Worm (Caenorhabditis elegans) whole organism, L2 larva: Measurements from ENCODE around the gene mdt-15.

ENCODE experiments used
- C34F6.9 ChIP-seq: fragments of 150-350 bp; optimal IDR thresholded peaks from 2 replicates; lab custom pipeline; 2014; ENCODE audit warnings: missing biosample characterization, missing genetic modification characterization
- F13H6.1 ChIP-seq: sonication (generic microtip); optimal IDR thresholded peaks from 2 replicates; lab custom pipeline; 2016; ENCODE audit warnings: missing genetic modification characterization, missing compliant biosample characterization
- Y55F3AM.14 ChIP-seq: fragments of 200-800 bp; sonication (Bioruptor generic); optimal IDR thresholded peaks from 2 replicates; lab custom pipeline; 2018; ENCODE audit warnings: mild to moderate bottlenecking, missing genetic modification characterization, missing compliant biosample characterization
- alr-1 ChIP-seq: fragments of 150-350 bp; optimal IDR thresholded peaks from 2 replicates; lab custom pipeline; 2014; ENCODE audit warnings: missing biosample characterization, missing genetic modification characterization
- aly-2 ChIP-seq: fragments of 150-350 bp; optimal IDR thresholded peaks from 2 replicates; lab custom pipeline; 2014; ENCODE audit warnings: missing biosample characterization, missing genetic modification characterization
- ama-1 ChIP-seq: fragments of 150-350 bp; optimal IDR thresholded peaks from 2 replicates; lab custom pipeline; 2018; ENCODE audit warnings: inconsistent platforms
- blmp-1 ChIP-seq: sonication (generic microtip); optimal IDR thresholded peaks from 2 replicates; lab custom pipeline; 2017; ENCODE audit warnings: missing genetic modification characterization, mild to moderate bottlenecking, missing compliant biosample characterization, antibody characterized with exemption, moderate library complexity; ENCODE audit not compliant: insufficient read depth
- ceh-16 ChIP-seq: fragments of 150-350 bp; optimal IDR thresholded peaks from 2 replicates; lab custom pipeline; 2014; ENCODE audit warnings: missing biosample characterization, missing genetic modification characterization
- ceh-82 ChIP-seq: fragments of 150-350 bp; optimal IDR thresholded peaks from 2 replicates; lab custom pipeline; 2014; ENCODE audit warnings: missing biosample characterization, missing genetic modification characterization
- crh-2 ChIP-seq: sonication (generic microtip); optimal IDR thresholded peaks from 2 replicates; lab custom pipeline; 2017; ENCODE audit warnings: missing biosample characterization, missing genetic modification characterization
- dmd-4 ChIP-seq: sonication (generic microtip); optimal IDR thresholded peaks from 2 replicates; lab custom pipeline; 2017; ENCODE audit warnings: missing biosample characterization, missing genetic modification characterization
- egl-27 ChIP-seq: sonication (generic microtip); optimal IDR thresholded peaks from 3 replicates; lab custom pipeline; 2017; ENCODE audit warnings: missing biosample characterization, missing genetic modification reagents, missing genetic modification characterization
- elt-1 ChIP-seq: fragments of 150-350 bp; optimal IDR thresholded peaks from 2 replicates; lab custom pipeline; 2014; ENCODE audit warnings: missing biosample characterization, missing genetic modification characterization
- elt-3 ChIP-seq: sonication (generic microtip); optimal IDR thresholded peaks from 2 replicates; lab custom pipeline; 2017; ENCODE audit warnings: missing biosample characterization, missing genetic modification characterization
- fos-1 ChIP-seq: fragments of 150-350 bp; optimal IDR thresholded peaks from 2 replicates; lab custom pipeline; 2014; ENCODE audit warnings: missing biosample characterization, missing genetic modification characterization
- gmeb-1 ChIP-seq: fragments of 150-350 bp; optimal IDR thresholded peaks from 2 replicates; lab custom pipeline; 2014; ENCODE audit warnings: missing biosample characterization, missing genetic modification characterization
- lin-13 ChIP-seq: fragments of 150-350 bp; optimal IDR thresholded peaks from 2 replicates; lab custom pipeline; 2014; ENCODE audit warnings: missing biosample characterization, missing genetic modification reagents, missing genetic modification characterization
- lsy-2 ChIP-seq, 2 experiments: fragments of 150-350 bp in 1 of 2; sonication (generic microtip) in 1 of 2; optimal IDR thresholded peaks; 2 replicates each; lab custom pipeline; 2014 to 2017; ENCODE audit warnings: missing biosample characterization in 2 of 2, missing genetic modification characterization in 2 of 2
- mab-5 ChIP-seq: fragments of 150-350 bp; optimal IDR thresholded peaks from 2 replicates; lab custom pipeline; 2014; ENCODE audit warnings: missing biosample characterization, missing genetic modification characterization
- mbf-1 ChIP-seq: sonication (generic microtip); optimal IDR thresholded peaks from 2 replicates; lab custom pipeline; 2017; ENCODE audit warnings: missing biosample characterization, missing genetic modification characterization
- mdl-1 ChIP-seq, 2 experiments: fragments of 150-350 bp in 1 of 2; sonication (generic microtip) in 1 of 2; optimal IDR thresholded peaks; 2 replicates each; lab custom pipeline; 2017; ENCODE audit warnings: missing biosample characterization in 2 of 2, missing genetic modification characterization in 2 of 2
- nhr-10 ChIP-seq: sonication (generic microtip); optimal IDR thresholded peaks from 2 replicates; lab custom pipeline; 2017; ENCODE audit warnings: missing biosample characterization, missing genetic modification characterization
- nhr-11 ChIP-seq: fragments of 150-350 bp; optimal IDR thresholded peaks from 2 replicates; lab custom pipeline; 2014; ENCODE audit warnings: missing biosample characterization, missing genetic modification characterization
- nhr-129 ChIP-seq: fragments of 150-350 bp; optimal IDR thresholded peaks from 2 replicates; lab custom pipeline; 2014; ENCODE audit warnings: missing biosample characterization, missing genetic modification characterization
- nhr-21 ChIP-seq: fragments of 150-350 bp; optimal IDR thresholded peaks from 2 replicates; lab custom pipeline; 2014; ENCODE audit warnings: missing biosample characterization, missing genetic modification characterization
- nhr-23 ChIP-seq: fragments of 150-350 bp; optimal IDR thresholded peaks from 2 replicates; lab custom pipeline; 2014; ENCODE audit warnings: missing biosample characterization, missing genetic modification reagents, missing genetic modification characterization
- nhr-237 ChIP-seq: fragments of 150-350 bp; optimal IDR thresholded peaks from 2 replicates; lab custom pipeline; 2014; ENCODE audit warnings: missing biosample characterization, missing genetic modification characterization
- nhr-25 ChIP-seq: fragments of 150-350 bp; sonication (generic microtip); optimal IDR thresholded peaks from 3 replicates; lab custom pipeline; 2014; ENCODE audit warnings: missing biosample characterization, missing genetic modification characterization
- nhr-77 ChIP-seq: fragments of 150-350 bp; optimal IDR thresholded peaks from 2 replicates; lab custom pipeline; 2014; ENCODE audit warnings: missing biosample characterization, missing genetic modification characterization
- peb-1 ChIP-seq: fragments of 150-350 bp; optimal IDR thresholded peaks from 2 replicates; lab custom pipeline; 2014; ENCODE audit warnings: missing biosample characterization, missing genetic modification characterization
- skn-1 ChIP-seq: sonication (generic microtip); optimal IDR thresholded peaks from 2 replicates; lab custom pipeline; 2017; ENCODE audit warnings: missing biosample characterization, missing genetic modification characterization
- sma-3 ChIP-seq: sonication (generic microtip); optimal IDR thresholded peaks from 2 replicates; lab custom pipeline; 2016; ENCODE audit warnings: missing genetic modification reagents, missing genetic modification characterization, missing compliant biosample characterization
- snpc-4 ChIP-seq: fragments of 150-350 bp; optimal IDR thresholded peaks from 2 replicates; lab custom pipeline; 2014; ENCODE audit warnings: missing biosample characterization, missing genetic modification characterization
- unc-55 ChIP-seq: fragments of 150-350 bp; sonication (generic microtip); optimal IDR thresholded peaks from 3 replicates; lab custom pipeline; 2014; ENCODE audit warnings: missing biosample characterization, missing genetic modification reagents, missing genetic modification characterization
- unc-62 ChIP-seq: fragments of 150-350 bp; optimal IDR thresholded peaks from 2 replicates; lab custom pipeline; 2014; ENCODE audit warnings: missing biosample characterization, missing genetic modification reagents, missing genetic modification characterization
- zag-1 ChIP-seq: fragments of 150-350 bp; optimal IDR thresholded peaks from 2 replicates; lab custom pipeline; 2014; ENCODE audit warnings: missing biosample characterization, missing genetic modification characterization
- ztf-1 ChIP-seq: fragments of 200-800 bp; sonication (Bioruptor generic); conservative IDR thresholded peaks from 2 replicates; pipeline ENCODE4 v1.3.6; 2022; ENCODE audit warnings: missing genetic modification characterization, missing compliant biosample characterization
- ztf-11 ChIP-seq: sonication (generic microtip); optimal IDR thresholded peaks from 2 replicates; lab custom pipeline; 2017; ENCODE audit warnings: missing biosample characterization, missing genetic modification characterization

mdt-15 gene

ce11 chrIII:5876867-5877641 lies 43.5 kb upstream of the mdt-15 start:
- TF ChIP-seq fos-1 (tag; lab: Kevin White, UChicago) (no peak), unc-62 (GFP tag; lab: Kevin White, UChicago) (no peak), nhr-25 (tag; lab: Kevin White, UChicago) (no peak), ztf-11 (tag; lab: Kevin White, UChicago) (no peak), mdl-1 (tag; optimal IDR thresholded peaks at IDR 0.05; lab: Kevin White, UChicago) (peak in 1 of 2 experiments; percentile 5), nhr-237 (tag; lab: Kevin White, UChicago) (no peak), ztf-1 (GFP tag; lab: Robert Waterston, UW) (no peak), sma-3 (GFP tag; lab: Kevin White, UChicago) (peak; percentile 35), aly-2 (tag; lab: Kevin White, UChicago) (no peak), elt-3 (tag; lab: Kevin White, UChicago) (no peak), peb-1 (tag; lab: Kevin White, UChicago) (no peak), mab-5 (no peak), egl-27 (tag; lab: Kevin White, UChicago) (no peak), ceh-16 (no peak), nhr-21 (tag; lab: Kevin White, UChicago) (peak; percentile 52), lsy-2 (tag; optimal IDR thresholded peaks at IDR 0.05; lab: Kevin White, UChicago) (peak in 1 of 2 experiments; percentile 21), mbf-1 (tag; lab: Kevin White, UChicago) (no peak), gmeb-1 (tag; lab: Kevin White, UChicago) (peak; percentile 21), snpc-4 (no peak), crh-2 (tag; lab: Kevin White, UChicago) (peak; percentile 42), Y55F3AM.14 (no peak)

DNA sequence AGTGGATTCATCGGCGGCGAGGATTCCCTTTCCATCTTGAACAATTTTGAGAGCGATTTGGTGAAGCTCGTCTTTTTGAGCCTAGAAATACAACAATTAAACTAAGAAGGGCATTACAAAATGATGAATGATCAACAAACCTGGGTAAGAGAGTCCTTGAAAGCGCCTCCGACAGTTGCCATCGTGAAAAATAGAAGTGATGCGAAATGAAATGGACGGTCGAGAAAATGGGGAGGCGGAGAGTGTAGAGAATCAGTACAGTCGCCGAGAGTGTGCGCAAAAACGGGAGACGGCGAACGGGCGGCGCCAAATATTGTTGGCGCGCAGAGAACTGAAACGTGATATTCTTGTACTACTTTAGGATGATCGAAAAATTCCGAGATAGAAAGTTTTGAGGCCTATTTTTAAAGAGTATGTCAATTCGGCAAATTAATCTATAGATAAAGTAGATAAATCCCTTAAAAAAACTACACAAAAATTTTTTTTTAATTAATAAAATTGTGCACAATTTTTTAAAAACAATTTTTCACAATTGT lies 42.7 kb upstream of the mdt-15 start, which contains the start of gene aldo-2:
Gene aldo-2, minus strand, starts transcription at position 486 of the 536 bp plus-strand sequence.
- TF ChIP-seq skn-1 (tag; lab: Kevin White, UChicago) (no peak), nhr-77 (tag; lab: Kevin White, UChicago) (no peak), zag-1 (tag; lab: Kevin White, UChicago) (no peak), egl-27 (tag; lab: Kevin White, UChicago) (no peak), sma-3 (GFP tag; lab: Kevin White, UChicago) (peak; percentile 8), crh-2 (tag; lab: Kevin White, UChicago) (no peak), nhr-10 (tag; lab: Kevin White, UChicago) (no peak), fos-1 (tag; lab: Kevin White, UChicago) (peak; percentile 3), F13H6.1 (tag; lab: Kevin White, UChicago) (peak; percentile 15), elt-1 (tag; lab: Kevin White, UChicago) (no peak), nhr-11 (tag; lab: Kevin White, UChicago) (no peak), ztf-1 (GFP tag; lab: Robert Waterston, UW) (no peak), ama-1 (lab: Kevin White, UChicago) (peak; percentile 86), nhr-25 (tag; lab: Kevin White, UChicago) (peak; percentile 37), gmeb-1 (tag; lab: Kevin White, UChicago) (peak; percentile 23), ceh-82 (no peak), C34F6.9 (tag; lab: Kevin White, UChicago) (no peak), ceh-16 (peak; percentile 9), blmp-1 (tag; lab: Kevin White, UChicago) (peak; percentile 6), dmd-4 (no peak), aly-2 (tag; lab: Kevin White, UChicago) (no peak), nhr-21 (tag; lab: Kevin White, UChicago) (peak; percentile 25), nhr-23 (tag; lab: Kevin White, UChicago) (no peak), mbf-1 (tag; lab: Kevin White, UChicago) (no peak), nhr-129 (tag; lab: Kevin White, UChicago) (peak; percentile 3), alr-1 (tag; lab: Kevin White, UChicago) (no peak), unc-55 (GFP tag; lab: Kevin White, UChicago) (no peak), lsy-2 (tag; optimal IDR thresholded peaks at IDR 0.05; lab: Kevin White, UChicago) (no peak), nhr-237 (tag; lab: Kevin White, UChicago) (no peak)

DNA sequence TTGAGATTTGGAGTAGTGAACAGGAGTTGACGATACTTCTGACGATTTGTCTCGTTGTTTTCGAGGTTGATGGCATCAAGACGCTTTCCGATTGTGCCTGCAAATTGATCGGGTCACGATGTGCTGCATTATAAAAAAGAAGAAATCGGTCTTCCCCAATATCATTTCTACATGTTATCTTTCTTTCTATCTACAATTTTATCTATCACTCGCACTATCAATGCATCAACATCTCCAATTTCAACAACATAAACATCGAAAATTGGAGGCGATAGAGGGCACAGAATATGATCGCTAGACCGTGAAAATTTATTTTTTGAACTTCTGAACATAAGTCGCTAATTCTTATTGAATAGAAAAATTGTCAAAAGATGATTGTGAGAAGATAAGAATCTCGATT lies 42.2 kb upstream of the mdt-15 start:
- TF ChIP-seq peb-1 (tag; lab: Kevin White, UChicago) (no peak), lin-13 (GFP tag; lab: Kevin White, UChicago) (peak; percentile 5)
